Worm (Caenorhabditis elegans) whole organism, late embryonic: Measurements from ENCODE around the gene fut-1.

Experiments
- F13H6.1 ChIP-seq: sonication (generic microtip); optimal IDR thresholded peaks from 2 replicates; lab custom pipeline; 2016; ENCODE audit warnings: missing genetic modification characterization, missing compliant biosample characterization
- K09A11.1 ChIP-seq: sonication (generic microtip); optimal IDR thresholded peaks from 2 replicates; lab custom pipeline; 2017; ENCODE audit warnings: antibody characterized with exemption, mild to moderate bottlenecking, missing genetic modification characterization, missing compliant biosample characterization; ENCODE audit not compliant: insufficient read depth
- T23F11.4 ChIP-seq: fragments of 200-800 bp; sonication (Bioruptor generic); optimal IDR thresholded peaks from 2 replicates; lab custom pipeline; 2018; ENCODE audit warnings: mild to moderate bottlenecking, missing genetic modification characterization, missing compliant biosample characterization
- Y22D7AL.16 ChIP-seq: sonication (generic microtip); optimal IDR thresholded peaks from 2 replicates; lab custom pipeline; 2016; ENCODE audit warnings: missing genetic modification characterization, missing compliant biosample characterization
- ama-1 ChIP-seq: fragments of 150-350 bp; optimal IDR thresholded peaks from 2 replicates; lab custom pipeline; 2014
- ceh-19 ChIP-seq: fragments of 200-800 bp; sonication (Bioruptor generic); optimal IDR thresholded peaks from 2 replicates; lab custom pipeline; 2018; ENCODE audit warnings: mild to moderate bottlenecking, missing genetic modification characterization, missing compliant biosample characterization
- ceh-30 ChIP-seq: fragments of 150-350 bp; optimal IDR thresholded peaks from 2 replicates; lab custom pipeline; 2014; ENCODE audit warnings: missing biosample characterization, missing genetic modification characterization
- ceh-31 ChIP-seq: sonication (generic microtip); optimal IDR thresholded peaks from 2 replicates; lab custom pipeline; 2016; ENCODE audit warnings: missing genetic modification characterization, missing compliant biosample characterization
- ceh-34 ChIP-seq: sonication (generic microtip); optimal IDR thresholded peaks from 2 replicates; lab custom pipeline; 2016; ENCODE audit warnings: mild to moderate bottlenecking, missing genetic modification characterization, missing compliant biosample characterization
- ceh-45 ChIP-seq: fragments of 200-800 bp; sonication (Bioruptor generic); IDR thresholded peaks from 2 replicates; pipeline ENCODE4 v1.3.6; 2022; ENCODE audit warnings: missing genetic modification reagents, missing genetic modification characterization, missing compliant biosample characterization
- ceh-48 ChIP-seq: sonication (generic microtip); optimal IDR thresholded peaks from 2 replicates; lab custom pipeline; 2016; ENCODE audit warnings: missing genetic modification characterization, inconsistent platforms, missing compliant biosample characterization
- ceh-6 ChIP-seq: fragments of 200-800 bp; sonication (Bioruptor generic); optimal IDR thresholded peaks from 2 replicates; lab custom pipeline; 2018; ENCODE audit warnings: mild to moderate bottlenecking, missing genetic modification characterization, missing compliant biosample characterization
- ceh-9 ChIP-seq: sonication (generic microtip); optimal IDR thresholded peaks from 2 replicates; lab custom pipeline; 2016; ENCODE audit warnings: mild to moderate bottlenecking, missing genetic modification characterization, inconsistent platforms, missing compliant biosample characterization
- elt-2 ChIP-seq: sonication (generic microtip); optimal IDR thresholded peaks from 2 replicates; lab custom pipeline; 2016; ENCODE audit warnings: missing genetic modification reagents, missing genetic modification characterization, missing compliant biosample characterization
- elt-4 ChIP-seq: sonication (generic microtip); optimal IDR thresholded peaks from 2 replicates; lab custom pipeline; 2016; ENCODE audit warnings: missing genetic modification characterization, missing compliant biosample characterization
- ets-4 ChIP-seq: sonication (generic microtip); optimal IDR thresholded peaks from 2 replicates; lab custom pipeline; 2016; ENCODE audit warnings: missing genetic modification characterization, missing compliant biosample characterization
- fax-1 ChIP-seq: sonication (generic microtip); optimal IDR thresholded peaks from 2 replicates; lab custom pipeline; 2016; ENCODE audit warnings: missing genotype, missing genetic modification characterization, missing compliant biosample characterization
- hlh-13 ChIP-seq: fragments of 200-800 bp; sonication (Bioruptor generic); optimal IDR thresholded peaks from 2 replicates; lab custom pipeline; 2018; ENCODE audit warnings: mild to moderate bottlenecking, missing genetic modification characterization, missing compliant biosample characterization
- hlh-30 ChIP-seq: sonication (generic microtip); optimal IDR thresholded peaks from 2 replicates; lab custom pipeline; 2017; ENCODE audit warnings: antibody characterized with exemption, missing genetic modification characterization, missing compliant biosample characterization; ENCODE audit not compliant: insufficient read depth
- hlh-6 ChIP-seq: sonication (generic microtip); optimal IDR thresholded peaks from 2 replicates; lab custom pipeline; 2016; ENCODE audit warnings: missing genotype, missing genetic modification characterization, missing compliant biosample characterization
- lin-11 ChIP-seq: fragments of 200-800 bp; sonication (Bioruptor generic); optimal IDR thresholded peaks from 2 replicates; lab custom pipeline; 2018; ENCODE audit warnings: mild to moderate bottlenecking, missing genetic modification characterization, missing compliant biosample characterization
- nfya-1 ChIP-seq: sonication (generic microtip); optimal IDR thresholded peaks from 2 replicates; lab custom pipeline; 2017; ENCODE audit warnings: missing genetic modification characterization, mild to moderate bottlenecking, missing compliant biosample characterization, antibody characterized with exemption, moderate library complexity
- npax-4 ChIP-seq: sonication (generic microtip); optimal IDR thresholded peaks from 2 replicates; lab custom pipeline; 2016; ENCODE audit warnings: missing genetic modification characterization, missing compliant biosample characterization
- pag-3 ChIP-seq: sonication (generic microtip); optimal IDR thresholded peaks from 2 replicates; lab custom pipeline; 2016; ENCODE audit warnings: missing compliant biosample characterization, missing genetic modification characterization, borderline replicate concordance
- pat-9 ChIP-seq: fragments of 200-800 bp; sonication (Bioruptor generic); optimal IDR thresholded peaks from 2 replicates; lab custom pipeline; 2018; ENCODE audit warnings: mild to moderate bottlenecking, missing genetic modification characterization, moderate library complexity, missing compliant biosample characterization
- pax-1 ChIP-seq: fragments of 150-350 bp; optimal IDR thresholded peaks from 2 replicates; lab custom pipeline; 2014; ENCODE audit warnings: missing biosample characterization, missing genetic modification characterization
- pros-1 ChIP-seq: fragments of 150-350 bp; optimal IDR thresholded peaks from 2 replicates; lab custom pipeline; 2014; ENCODE audit warnings: missing biosample characterization, missing genetic modification reagents, missing genetic modification characterization
- rnt-1 ChIP-seq: sonication (generic microtip); optimal IDR thresholded peaks from 2 replicates; lab custom pipeline; 2016; ENCODE audit warnings: missing genetic modification characterization, missing compliant biosample characterization
- syd-9 ChIP-seq: sonication (generic microtip); optimal IDR thresholded peaks from 2 replicates; lab custom pipeline; 2016; ENCODE audit warnings: mild to moderate bottlenecking, missing genetic modification characterization, moderate library complexity, missing compliant biosample characterization
- tbx-7 ChIP-seq: sonication (generic microtip); optimal IDR thresholded peaks from 2 replicates; lab custom pipeline; 2016; ENCODE audit warnings: missing genotype, missing genetic modification characterization, missing compliant biosample characterization
- unc-3 ChIP-seq, 2 experiments: fragments of 200-800 bp in 1 of 2; sonication (Bioruptor generic) in 1 of 2; sonication (generic microtip) in 1 of 2; conservative IDR thresholded peaks in 1 of 2; optimal IDR thresholded peaks in 1 of 2; 2 replicates each; pipeline versions ENCODE4 v1.3.6 to Lab custom; 2016 to 2022; ENCODE audit warnings: missing compliant biosample characterization in 2 of 2, missing genetic modification characterization in 2 of 2, missing genetic modification reagents in 1 of 2
- unc-42 ChIP-seq: sonication (generic microtip); optimal IDR thresholded peaks from 2 replicates; lab custom pipeline; 2016; ENCODE audit warnings: missing genotype, missing genetic modification characterization, missing compliant biosample characterization
- unc-55 ChIP-seq: sonication (generic microtip); optimal IDR thresholded peaks from 2 replicates; lab custom pipeline; 2017; ENCODE audit warnings: missing biosample characterization, missing genetic modification reagents, missing genetic modification characterization
- ztf-16 ChIP-seq: sonication (generic microtip); optimal IDR thresholded peaks from 2 replicates; lab custom pipeline; 2017; ENCODE audit warnings: missing genetic modification characterization, missing compliant biosample characterization

The fut-1 gene

ce11 chrII:8766897-8767296 is 7.5 kb upstream of the fut-1 start, which contains the start of gene pah-1:
TSS of gene pah-1 (minus strand) at chrII:8766997.
- TF ChIP-seq ceh-45 (GFP tag; lab: Robert Waterston, UW) = no peak
- TF ChIP-seq nfya-1 (tag; lab: Kevin White, UChicago) = no peak
- TF ChIP-seq npax-4 (tag; lab: Kevin White, UChicago) = no peak
- TF ChIP-seq ceh-48 (tag; lab: Kevin White, UChicago) = no peak
- TF ChIP-seq syd-9 = no peak
- no peak for TF ChIP-seq unc-55 (GFP tag; lab: Kevin White, UChicago)
- no peak for TF ChIP-seq elt-4 (tag; lab: Kevin White, UChicago)
- no peak for TF ChIP-seq ceh-30 (tag; lab: Kevin White, UChicago)
- TF ChIP-seq ceh-31 (tag; lab: Kevin White, UChicago) = no peak
- TF ChIP-seq hlh-6 (tag; lab: Kevin White, UChicago) = no peak

- TF ChIP-seq nfya-1 (tag; lab: Kevin White, UChicago) (no peak), Y22D7AL.16 (tag; lab: Kevin White, UChicago) (no peak), ceh-9 (no peak), ztf-16 (tag; lab: Kevin White, UChicago) (no peak), ceh-19 (GFP tag; lab: Kevin White, UChicago) (no peak), tbx-7 (no peak), pat-9 (tag; lab: Kevin White, UChicago) (no peak), ama-1 (lab: Kevin White, UChicago) (no peak), elt-2 (tag; lab: Kevin White, UChicago) (no peak), F13H6.1 (tag; lab: Kevin White, UChicago) (no peak), pag-3 (tag; lab: Kevin White, UChicago) (no peak), fax-1 (no peak), ceh-34 (no peak)
These were observed 7.1 kb upstream of the fut-1 start, which contains the start of the genes nsph-1.1 and K08F8.15 for ce11 chrII:8766475-8766874. TSS of gene nsph-1.1 (plus strand) at chrII:8766775. TSS of gene K08F8.15 (plus strand) at chrII:8766809.

- TF ChIP-seq pax-1 (tag; lab: Kevin White, UChicago) (no peak), ets-4 (no peak), pros-1 (tag; lab: Kevin White, UChicago) (no peak), fax-1 (no peak), ceh-30 (tag; lab: Kevin White, UChicago) (no peak), ztf-16 (tag; lab: Kevin White, UChicago) (no peak), ceh-45 (GFP tag; lab: Robert Waterston, UW) (no peak), ceh-6 (GFP tag; lab: Kevin White, UChicago) (no peak), hlh-30 (tag; lab: Kevin White, UChicago) (no peak)
These were observed 5.7 kb upstream of the fut-1 start for ce11 chrII:8765131-8765530.

- no peak for TF ChIP-seq pat-9 (tag; lab: Kevin White, UChicago)
- no peak for TF ChIP-seq unc-3 (GFP tag; conservative IDR thresholded peaks at IDR 0.05; lab: Robert Waterston, UW)
- TF ChIP-seq unc-3 (tag; optimal IDR thresholded peaks at IDR 0.05; lab: Kevin White, UChicago) = no peak
- TF ChIP-seq hlh-13 (GFP tag; lab: Kevin White, UChicago) = no peak
- TF ChIP-seq unc-42 = no peak
- TF ChIP-seq ets-4 = no peak
- no peak for TF ChIP-seq ceh-31 (tag; lab: Kevin White, UChicago)
- TF ChIP-seq ceh-48 (tag; lab: Kevin White, UChicago) = no peak
- TF ChIP-seq T23F11.4 (GFP tag; lab: Kevin White, UChicago) = no peak
- no peak for TF ChIP-seq pros-1 (tag; lab: Kevin White, UChicago)
- no peak for TF ChIP-seq K09A11.1 (tag; lab: Kevin White, UChicago)
- TF ChIP-seq lin-11 (tag; lab: Kevin White, UChicago) = no peak
- TF ChIP-seq rnt-1 (tag; lab: Kevin White, UChicago) = no peak
- TF ChIP-seq, all 69 proteins: peak for 0
These were observed 4.9 kb upstream of the fut-1 start for ce11 chrII:8764332-8764731.
